Fruit fly (Drosophila melanogaster): ENCODE results near the gene DNAlig3.

DNA sequence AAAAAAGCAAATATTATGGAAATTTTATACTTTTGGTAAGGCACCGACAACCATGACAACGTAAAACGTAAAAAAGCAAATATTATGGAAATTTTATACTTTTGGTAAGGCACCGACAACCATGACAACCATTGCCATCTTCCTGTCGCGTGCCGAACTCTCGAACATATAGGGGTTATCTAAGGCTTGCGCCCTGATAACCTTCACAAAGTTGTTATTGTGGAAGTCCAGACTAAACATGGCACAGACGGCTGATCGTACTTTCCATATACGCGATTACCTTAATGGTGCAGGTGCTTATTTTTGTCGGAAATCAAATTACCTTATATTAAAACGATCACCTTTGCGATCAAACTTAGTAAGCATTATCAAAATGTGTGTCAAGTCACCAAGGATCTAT, 43.8 kb upstream of the DNAlig3 start:
- no peak for TF ChIP-seq CG8478 (optimal IDR thresholded peaks at IDR 0.05)
- TF ChIP-seq EcR (GFP tag; optimal IDR thresholded peaks at IDR 0.05), result no peak
- TF ChIP-seq Dll (optimal IDR thresholded peaks at IDR 0.05), result no peak
- no peak for TF ChIP-seq pan (optimal IDR thresholded peaks at IDR 0.05)
- no peak for TF ChIP-seq usp (GFP tag; optimal IDR thresholded peaks at IDR 0.05)

All from whole organism.